Worm (Caenorhabditis elegans) whole organism, young adult: Measurements from ENCODE around the gene C45H4.21.

Experiments
- B0035.1 ChIP-seq: sonication (generic microtip); optimal IDR thresholded peaks from 2 replicates; lab custom pipeline; 2016; ENCODE audit warnings: missing genetic modification characterization, mild to moderate bottlenecking, missing compliant biosample characterization, missing genotype, missing genetic modification reagents
- C17E4.6 ChIP-seq: fragments of 200-800 bp; sonication (Bioruptor generic); IDR thresholded peaks from 2 replicates; pipeline ENCODE4 v1.3.6; 2022; ENCODE audit warnings: missing genetic modification reagents, missing genetic modification characterization, missing compliant biosample characterization
- F22D6.2 ChIP-seq: sonication (generic microtip); optimal IDR thresholded peaks from 2 replicates; lab custom pipeline; 2016; ENCODE audit warnings: mild to moderate bottlenecking, missing genetic modification characterization, missing compliant biosample characterization
- F23B12.7 ChIP-seq: sonication (generic microtip); optimal IDR thresholded peaks from 2 replicates; lab custom pipeline; 2017; ENCODE audit warnings: missing genetic modification characterization, mild to moderate bottlenecking, missing compliant biosample characterization, antibody characterized with exemption, moderate library complexity; ENCODE audit not compliant: insufficient read depth
- F39B2.1 ChIP-seq: fragments of 200-800 bp; sonication (Bioruptor generic); IDR thresholded peaks from 2 replicates; pipeline ENCODE4 v1.3.6; 2022; ENCODE audit warnings: missing genetic modification reagents, missing genetic modification characterization, missing compliant biosample characterization
- F52B5.7 ChIP-seq: sonication (generic microtip); optimal IDR thresholded peaks from 2 replicates; lab custom pipeline; 2016; ENCODE audit warnings: mild to moderate bottlenecking, missing genetic modification characterization, missing compliant biosample characterization
- F55B11.4 ChIP-seq: sonication (generic microtip); optimal IDR thresholded peaks from 2 replicates; lab custom pipeline; 2016; ENCODE audit warnings: missing compliant biosample characterization, missing genetic modification characterization, borderline replicate concordance; ENCODE audit not compliant: insufficient read depth
- Y56A3A.18 ChIP-seq: fragments of 200-800 bp; sonication (Bioruptor generic); IDR thresholded peaks from 2 replicates; pipeline ENCODE4 v1.3.6; 2022; ENCODE audit warnings: missing genetic modification reagents, missing genetic modification characterization, missing compliant biosample characterization
- Y67H2A.10 ChIP-seq: fragments of 200-800 bp; sonication (Bioruptor generic); conservative IDR thresholded peaks from 2 replicates; pipeline ENCODE4 v1.3.6; 2022; ENCODE audit warnings: missing genetic modification reagents, missing genetic modification characterization, missing compliant biosample characterization
- Y79H2A.3 ChIP-seq: fragments of 200-800 bp; sonication (Bioruptor generic); conservative IDR thresholded peaks from 2 replicates; pipeline ENCODE4 v1.3.6; 2022; ENCODE audit warnings: missing genetic modification reagents, missing genetic modification characterization, missing compliant biosample characterization
- Y95B8A.8 ChIP-seq: fragments of 200-800 bp; sonication (Bioruptor generic); IDR thresholded peaks from 2 replicates; pipeline ENCODE4 v1.3.6; 2022; ENCODE audit warnings: missing genetic modification reagents, missing genetic modification characterization, missing compliant biosample characterization
- ama-1 ChIP-seq, 3 experiments: fragments of 150-350 bp in 1 of 3; sonication (generic microtip) in 2 of 3; optimal IDR thresholded peaks; 2 replicates each; lab custom pipeline; 2014 to 2018; ENCODE audit warnings: missing biosample characterization in 2 of 3, missing genetic modification characterization in 2 of 3, missing genetic modification reagents in 2 of 3
- atf-7 ChIP-seq: sonication (generic microtip); optimal IDR thresholded peaks from 2 replicates; lab custom pipeline; 2017; ENCODE audit warnings: mild to moderate bottlenecking, missing genetic modification characterization, missing compliant biosample characterization
- ccch-3 ChIP-seq: fragments of 200-800 bp; sonication (Bioruptor generic); optimal IDR thresholded peaks from 2 replicates; lab custom pipeline; 2018; ENCODE audit warnings: mild to moderate bottlenecking, missing genetic modification characterization, missing compliant biosample characterization
- cebp-2 ChIP-seq: fragments of 200-800 bp; sonication (Bioruptor generic); IDR thresholded peaks from 2 replicates; pipeline ENCODE4 v1.3.6; 2022; ENCODE audit warnings: missing genetic modification characterization, missing compliant biosample characterization
- ceh-40 ChIP-seq: fragments of 200-800 bp; sonication (Bioruptor generic); IDR thresholded peaks from 2 replicates; pipeline ENCODE4 v1.3.6; 2022; ENCODE audit warnings: missing genetic modification characterization, missing compliant biosample characterization
- chd-7 ChIP-seq: sonication (generic microtip); optimal IDR thresholded peaks from 2 replicates; lab custom pipeline; 2016; ENCODE audit warnings: mild to moderate bottlenecking, missing genetic modification characterization, moderate library complexity, missing compliant biosample characterization
- die-1 ChIP-seq: sonication (generic microtip); optimal IDR thresholded peaks from 2 replicates; lab custom pipeline; 2016; ENCODE audit warnings: missing genotype, mild to moderate bottlenecking, missing genetic modification characterization, missing compliant biosample characterization
- egl-44 ChIP-seq: fragments of 200-800 bp; sonication (Bioruptor generic); IDR thresholded peaks from 2 replicates; pipeline ENCODE4 v1.3.6; 2022; ENCODE audit warnings: missing genetic modification reagents, missing genetic modification characterization, missing compliant biosample characterization
- egrh-3 ChIP-seq: fragments of 200-800 bp; sonication (Bioruptor generic); IDR thresholded peaks from 2 replicates; pipeline ENCODE4 v1.3.6; 2022; ENCODE audit warnings: missing genetic modification reagents, missing genetic modification characterization, missing compliant biosample characterization
- gei-17 ChIP-seq: fragments of 200-800 bp; sonication (Bioruptor generic); optimal IDR thresholded peaks from 2 replicates; lab custom pipeline; 2018; ENCODE audit warnings: mild to moderate bottlenecking, missing genetic modification characterization, missing compliant biosample characterization
- him-1 ChIP-seq: sonication (generic microtip); optimal IDR thresholded peaks from 2 replicates; lab custom pipeline; 2016; ENCODE audit warnings: missing genotype, missing genetic modification reagents, missing genetic modification characterization, missing compliant biosample characterization
- hlh-26 ChIP-seq: fragments of 200-800 bp; sonication (Bioruptor generic); conservative IDR thresholded peaks from 2 replicates; pipeline ENCODE4 v1.3.6; 2022; ENCODE audit warnings: missing genetic modification reagents, missing genetic modification characterization, missing compliant biosample characterization
- hmg-1.2 ChIP-seq: fragments of 200-800 bp; sonication (Bioruptor generic); IDR thresholded peaks from 2 replicates; pipeline ENCODE4 v1.3.6; 2022; ENCODE audit warnings: missing genetic modification reagents, missing genetic modification characterization, missing compliant biosample characterization
- hsf-1 ChIP-seq: fragments of 200-800 bp; sonication (Bioruptor generic); IDR thresholded peaks from 2 replicates; pipeline ENCODE4 v1.3.6; 2022; ENCODE audit warnings: missing genetic modification reagents, missing genetic modification characterization, missing compliant biosample characterization
- let-526 ChIP-seq: fragments of 200-800 bp; sonication (Bioruptor generic); IDR thresholded peaks from 2 replicates; pipeline ENCODE4 v1.3.6; 2022; ENCODE audit warnings: missing genetic modification reagents, missing genetic modification characterization, missing compliant biosample characterization
- lin-40 ChIP-seq: sonication (generic microtip); optimal IDR thresholded peaks from 2 replicates; lab custom pipeline; 2016; ENCODE audit warnings: missing genetic modification characterization, mild to moderate bottlenecking, missing compliant biosample characterization, missing genotype, missing genetic modification reagents
- lir-1 ChIP-seq: fragments of 200-800 bp; sonication (Bioruptor generic); conservative IDR thresholded peaks from 2 replicates; pipeline ENCODE4 v1.3.6; 2022; ENCODE audit warnings: missing genetic modification reagents, missing genetic modification characterization, missing compliant biosample characterization
- lsl-1 ChIP-seq: fragments of 200-800 bp; sonication (Bioruptor generic); optimal IDR thresholded peaks from 2 replicates; lab custom pipeline; 2018; ENCODE audit warnings: mild to moderate bottlenecking, missing genetic modification characterization, moderate library complexity, missing compliant biosample characterization
- madf-10 ChIP-seq: sonication (generic microtip); optimal IDR thresholded peaks from 2 replicates; lab custom pipeline; 2016; ENCODE audit warnings: mild to moderate bottlenecking, missing genetic modification characterization, missing compliant biosample characterization
- madf-8 ChIP-seq: fragments of 200-800 bp; sonication (Bioruptor generic); conservative IDR thresholded peaks from 2 replicates; pipeline ENCODE4 v1.3.6; 2022; ENCODE audit warnings: missing genetic modification reagents, missing genetic modification characterization, missing compliant biosample characterization
- nhr-120 ChIP-seq: fragments of 200-800 bp; sonication (Bioruptor generic); IDR thresholded peaks from 2 replicates; pipeline ENCODE4 v1.3.6; 2022; ENCODE audit warnings: missing genetic modification characterization, missing compliant biosample characterization
- nhr-80 ChIP-seq: sonication (generic microtip); optimal IDR thresholded peaks from 2 replicates; lab custom pipeline; 2016; ENCODE audit warnings: missing genetic modification characterization, missing compliant biosample characterization
- pha-4 ChIP-seq: fragments of 150-350 bp; sonication (generic microtip); optimal IDR thresholded peaks from 2 replicates; lab custom pipeline; 2014; ENCODE audit warnings: missing biosample characterization, missing genetic modification reagents, missing genetic modification characterization
- snpc-1.3 ChIP-seq: sonication (generic microtip); optimal IDR thresholded peaks from 2 replicates; lab custom pipeline; 2017; ENCODE audit warnings: missing genetic modification characterization, mild to moderate bottlenecking, missing compliant biosample characterization, antibody characterized with exemption, moderate library complexity, missing genotype, missing genetic modification reagents; ENCODE audit not compliant: insufficient read depth
- snpc-3.4 ChIP-seq: sonication (generic microtip); optimal IDR thresholded peaks from 2 replicates; lab custom pipeline; 2017; ENCODE audit warnings: missing genetic modification characterization, mild to moderate bottlenecking, missing compliant biosample characterization, antibody characterized with exemption, moderate library complexity, missing genotype, missing genetic modification reagents
- somi-1 ChIP-seq: fragments of 200-800 bp; sonication (Bioruptor generic); optimal IDR thresholded peaks from 2 replicates; lab custom pipeline; 2018; ENCODE audit warnings: mild to moderate bottlenecking, missing genetic modification characterization, missing compliant biosample characterization
- unc-130 ChIP-seq: sonication (generic microtip); optimal IDR thresholded peaks from 2 replicates; lab custom pipeline; 2016; ENCODE audit warnings: missing genetic modification reagents, missing genetic modification characterization, missing compliant biosample characterization
- unc-62 ChIP-seq: fragments of 150-350 bp; optimal IDR thresholded peaks from 2 replicates; lab custom pipeline; 2014; ENCODE audit warnings: missing biosample characterization, missing genetic modification reagents, missing genetic modification characterization
- ztf-25 ChIP-seq: fragments of 200-800 bp; sonication (Bioruptor generic); IDR thresholded peaks from 2 replicates; pipeline ENCODE4 v1.3.6; 2022; ENCODE audit warnings: missing genetic modification reagents, missing genetic modification characterization, missing compliant biosample characterization
- ztf-3 ChIP-seq: fragments of 200-800 bp; sonication (Bioruptor generic); optimal IDR thresholded peaks from 2 replicates; lab custom pipeline; 2018; ENCODE audit warnings: mild to moderate bottlenecking, missing genetic modification characterization, missing compliant biosample characterization

C45H4.21 gene

DNA sequence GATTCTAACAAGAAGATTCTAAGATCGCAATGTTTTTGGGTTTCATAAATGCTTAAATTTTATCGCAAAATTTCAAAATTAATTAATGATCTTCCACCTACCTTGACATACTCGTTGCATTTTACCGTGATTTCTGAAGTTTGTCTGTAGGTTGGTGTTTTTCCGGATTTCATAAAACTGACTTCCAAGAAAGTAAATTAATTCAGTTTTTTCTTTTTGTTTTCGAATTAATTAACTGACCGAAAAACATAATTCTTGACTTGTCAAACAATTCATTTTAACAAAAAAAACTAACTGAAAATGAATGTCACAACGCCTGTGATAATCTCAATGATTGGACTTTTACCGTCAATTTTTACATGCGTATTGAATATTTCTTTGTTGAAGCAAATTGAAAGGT lies 32.4 kb upstream of the C45H4.21 start, which contains the start of gene srbc-16:
Gene srbc-16, plus strand, starts transcription at position 301 of the 400 bp plus-strand sequence.
- TF ChIP-seq madf-10 (tag; lab: Kevin White, UChicago) (no peak), F52B5.7 (no peak), lsl-1 (GFP tag; lab: Kevin White, UChicago) (no peak), chd-7 (tag; lab: Kevin White, UChicago) (no peak), hsf-1 (GFP tag; lab: Robert Waterston, UW) (no peak), ccch-3 (no peak), unc-130 (GFP tag; lab: Kevin White, UChicago) (no peak), Y79H2A.3 (GFP tag; lab: Robert Waterston, UW) (no peak)

DNA sequence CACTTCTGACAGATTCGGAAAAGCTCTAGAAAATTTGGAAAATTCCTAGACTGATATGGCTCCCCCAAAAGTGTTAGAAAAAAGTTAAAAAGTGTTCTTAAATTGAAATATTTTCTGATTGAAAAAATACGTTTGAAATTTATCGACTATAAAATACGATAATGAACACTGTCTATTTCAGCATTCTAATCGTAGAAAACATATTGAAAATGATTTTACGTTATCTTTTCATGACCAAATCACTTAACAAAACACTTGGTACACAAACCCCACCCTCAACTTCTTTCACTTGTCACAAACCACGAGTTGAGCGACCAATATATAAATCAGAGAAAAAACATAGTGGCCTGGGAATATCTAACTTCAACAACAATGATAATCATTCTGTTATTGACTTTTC lies 29.9 kb upstream of the C45H4.21 start, which contains the start of gene cyp-33C1:
Gene cyp-33C1, plus strand, starts transcription at position 301 of the 400 bp plus-strand sequence.
- TF ChIP-seq atf-7 (tag; lab: Kevin White, UChicago) (no peak), snpc-1.3 (tag; lab: Kevin White, UChicago) (no peak), F55B11.4 (tag; lab: Kevin White, UChicago) (no peak), lin-40 (tag; lab: Kevin White, UChicago) (no peak), nhr-120 (no peak), madf-8 (no peak), C17E4.6 (GFP tag; lab: Robert Waterston, UW) (no peak), lir-1 (GFP tag; lab: Robert Waterston, UW) (no peak), Y56A3A.18 (GFP tag; lab: Robert Waterston, UW) (no peak), let-526 (GFP tag; lab: Robert Waterston, UW) (no peak), gei-17 (GFP tag; lab: Kevin White, UChicago) (no peak), ceh-40 (GFP tag; lab: Robert Waterston, UW) (no peak), snpc-3.4 (tag; lab: Kevin White, UChicago) (no peak), cebp-2 (GFP tag; lab: Robert Waterston, UW) (no peak), F23B12.7 (tag; lab: Kevin White, UChicago) (no peak), egrh-3 (GFP tag; lab: Robert Waterston, UW) (no peak), hlh-26 (GFP tag; lab: Robert Waterston, UW) (no peak), die-1 (tag; lab: Kevin White, UChicago) (no peak), ama-1 (optimal IDR thresholded peaks at IDR 0.05; lab: Kevin White, UChicago) (no peak), ama-1 (GFP tag; optimal IDR thresholded peaks at IDR 0.05; lab: Kevin White, UChicago) (no peak)

DNA sequence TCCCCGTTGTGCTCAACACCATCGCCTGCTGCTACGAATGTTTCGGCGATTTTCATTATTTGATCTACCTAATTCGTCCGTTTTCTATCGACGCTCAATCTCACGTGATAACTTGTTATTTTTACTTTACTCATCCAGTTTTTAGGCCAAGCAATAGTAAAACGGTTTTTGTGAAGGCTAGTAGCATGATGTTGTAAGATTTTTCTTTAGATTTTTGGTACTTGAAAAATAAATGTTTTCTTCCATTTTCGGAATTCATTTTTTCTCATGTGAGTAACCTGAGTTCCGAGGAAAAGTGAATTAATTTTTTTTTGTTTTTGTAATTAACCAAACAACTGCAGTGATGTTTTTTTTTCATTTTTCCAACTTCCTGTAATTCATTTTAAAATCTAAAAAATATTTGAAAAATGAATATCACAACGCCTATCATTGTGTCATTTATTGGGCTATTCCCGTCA lies 28.0 kb upstream of the C45H4.21 start, which contains the start of gene srbc-17:
Gene srbc-17, plus strand, starts transcription at position 408 of the 458 bp plus-strand sequence.
- TF ChIP-seq him-1, result no peak
- TF ChIP-seq unc-62 (GFP tag; lab: Kevin White, UChicago), result no peak
- no peak for TF ChIP-seq egl-44
- TF ChIP-seq nhr-80 (tag; lab: Kevin White, UChicago), result no peak
- no peak for TF ChIP-seq ama-1 (optimal IDR thresholded peaks at IDR 0.05; lab: Kevin White, UChicago)
- TF ChIP-seq ama-1 (GFP tag; optimal IDR thresholded peaks at IDR 0.05; lab: Kevin White, UChicago), result no peak
- TF ChIP-seq Y95B8A.8 (GFP tag; lab: Robert Waterston, UW), result no peak
- TF ChIP-seq somi-1 (GFP tag; lab: Kevin White, UChicago), result no peak
- no peak for TF ChIP-seq Y67H2A.10 (GFP tag; lab: Robert Waterston, UW)
- no peak for TF ChIP-seq F39B2.1 (GFP tag; lab: Robert Waterston, UW)
- no peak for TF ChIP-seq let-526 (GFP tag; lab: Robert Waterston, UW)
- no peak for TF ChIP-seq snpc-3.4 (tag; lab: Kevin White, UChicago)
- TF ChIP-seq hmg-1.2, result no peak
- no peak for TF ChIP-seq B0035.1 (tag; lab: Kevin White, UChicago)
- TF ChIP-seq F22D6.2 (tag; lab: Kevin White, UChicago), result no peak
- TF ChIP-seq gei-17 (GFP tag; lab: Kevin White, UChicago), result no peak
- no peak for TF ChIP-seq pha-4
- TF ChIP-seq ztf-3 (GFP tag; lab: Kevin White, UChicago), result no peak
- TF ChIP-seq ztf-25 (GFP tag; lab: Robert Waterston, UW), result no peak
- TF ChIP-seq F52B5.7, result no peak
- TF ChIP-seq, all 124 proteins: peak for 0
